Fruit fly (Drosophila melanogaster): Measurements from ENCODE around the gene beg.

beg gene

DNA sequence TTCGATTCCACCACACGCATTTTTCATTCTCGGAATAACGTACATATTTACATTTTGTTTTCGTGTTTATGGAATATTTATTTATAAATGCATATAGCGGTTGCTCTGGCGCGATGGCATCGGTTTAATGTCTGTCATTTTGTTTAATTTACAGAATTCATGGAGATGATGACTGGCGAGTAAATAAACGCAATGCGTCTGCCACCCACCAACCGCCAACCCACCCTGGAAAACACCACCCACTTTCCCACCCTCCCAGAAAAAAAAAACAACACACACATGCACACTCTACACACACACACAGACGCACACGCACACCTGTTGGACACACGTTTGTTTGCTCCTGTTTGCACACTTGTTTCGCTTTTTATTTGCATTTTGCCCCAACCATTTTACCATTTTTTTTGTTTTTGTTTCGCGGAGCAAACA lies 12.4 kb downstream of the beg start (continued):
- TF ChIP-seq Deaf1 (tag; optimal IDR thresholded peaks at IDR 0.05) (peak; percentile 20), tup (GFP tag; optimal IDR thresholded peaks at IDR 0.05) (no peak), CG11085 (GFP tag; IDR thresholded peaks at IDR 0.05) (no peak), Camta (GFP tag; optimal IDR thresholded peaks at IDR 0.05) (no peak), odd (GFP tag; optimal IDR thresholded peaks at IDR 0.05) (peak; percentile 33), ssp (GFP tag; IDR thresholded peaks at IDR 0.05) (no peak), CG33557 (GFP tag; optimal IDR thresholded peaks at IDR 0.05) (peak; percentile 5), YL-1 (GFP tag; optimal IDR thresholded peaks at IDR 0.05) (no peak), ci (GFP tag; IDR thresholded peaks at IDR 0.05) (peak; percentile 68; the same call in 2 of the 3 replicates), dmrt11E (tag; optimal IDR thresholded peaks at IDR 0.05) (no peak), Hmx (GFP tag; optimal IDR thresholded peaks at IDR 0.05) (no peak), CG18599 (GFP tag; optimal IDR thresholded peaks at IDR 0.05) (peak; percentile 47), D19B (GFP tag; optimal IDR thresholded peaks at IDR 0.05) (no peak), Eip74EF (GFP tag; optimal IDR thresholded peaks at IDR 0.05) (peak in 1 of 2 experiments; percentile 48), Dip3 (GFP tag; optimal IDR thresholded peaks at IDR 0.05) (no peak), CG10366 (GFP tag; IDR thresholded peaks at IDR 0.05) (no peak), da (GFP tag; optimal IDR thresholded peaks at IDR 0.05) (no peak), tgo (GFP tag; IDR thresholded peaks at IDR 0.05) (no peak), Sry-β (GFP tag; optimal IDR thresholded peaks at IDR 0.05) (no peak), CG6689 (GFP tag; IDR thresholded peaks at IDR 0.05) (no peak), CG2129 (GFP tag; IDR thresholded peaks at IDR 0.05; ENCODE audit: partially characterized antibody) (no peak), Poxn (GFP tag; IDR thresholded peaks at IDR 0.05) (no peak), Stat92E (GFP tag; optimal IDR thresholded peaks at IDR 0.05) (peak in 1 of 3 experiments; percentile 21), rib (GFP tag; IDR thresholded peaks at IDR 0.05) (no peak), cato (GFP tag; optimal IDR thresholded peaks at IDR 0.05; ENCODE audit: borderline replicate concordance) (no peak), dpn (GFP tag; optimal IDR thresholded peaks at IDR 0.05) (no peak), bsh (GFP tag; optimal IDR thresholded peaks at IDR 0.05) (peak in 1 of 2 experiments; percentile 63), CG11093 (GFP tag; IDR thresholded peaks at IDR 0.05) (no peak), CG34422 (GFP tag; IDR thresholded peaks at IDR 0.05) (no peak; the same call in 2 of the 3 replicates), Rfx (GFP tag; IDR thresholded peaks at IDR 0.05) (0 out of 2 replicates have a peak, but pooled peaks have one; percentile 5), Dbx (GFP tag; IDR thresholded peaks at IDR 0.05) (no peak), PHDP (tag; optimal IDR thresholded peaks at IDR 0.05) (peak; percentile 60), CG9932 (GFP tag; IDR thresholded peaks at IDR 0.05) (no peak), fru (optimal IDR thresholded peaks at IDR 0.05) (no peak), CG14667 (GFP tag; IDR thresholded peaks at IDR 0.05) (no peak), pfk (GFP tag; optimal IDR thresholded peaks at IDR 0.05) (no peak), croc (GFP tag; conservative IDR thresholded peaks at IDR 0.05) (no peak), CG16813 (GFP tag; IDR thresholded peaks at IDR 0.05; ENCODE audit: partially characterized antibody) (no peak), nom (GFP tag; optimal IDR thresholded peaks at IDR 0.05) (no peak), CG17359 (tag; optimal IDR thresholded peaks at IDR 0.05) (peak; percentile 48), sima (GFP tag; optimal IDR thresholded peaks at IDR 0.05) (no peak), Oli (tag; optimal IDR thresholded peaks at IDR 0.05) (no peak), CG1233 (GFP tag; optimal IDR thresholded peaks at IDR 0.05) (no peak), D19A (tag; optimal IDR thresholded peaks at IDR 0.05) (no peak), H2.0 (GFP tag; IDR thresholded peaks at IDR 0.05) (no peak), kni (GFP tag; optimal IDR thresholded peaks at IDR 0.05) (peak; percentile 55), sr (GFP tag; IDR thresholded peaks at IDR 0.05) (peak; percentile 48; the same call in 2 of the 3 replicates), CG8290 (GFP tag; optimal IDR thresholded peaks at IDR 0.05) (no peak), CG8290 (tag; optimal IDR thresholded peaks at IDR 0.05) (no peak), stc (GFP tag; IDR thresholded peaks at IDR 0.05) (no peak), CG7987 (GFP tag; optimal IDR thresholded peaks at IDR 0.05) (peak; percentile 41)

Data from whole organism, embryonic.